Worm (Caenorhabditis elegans) whole organism, L4/young adult: ENCODE measurements around the gene C37E2.2.

ENCODE experiments used
- W03F9.2 ChIP-seq: fragments of 150-350 bp; optimal IDR thresholded peaks from 2 replicates; lab custom pipeline; 2014; ENCODE audit warnings: missing biosample characterization, missing genetic modification characterization
- dao-5 ChIP-seq: sonication (generic microtip); optimal IDR thresholded peaks from 2 replicates; lab custom pipeline; 2016; ENCODE audit warnings: missing genotype, missing genetic modification characterization, moderate library complexity, missing compliant biosample characterization
- him-1 ChIP-seq: sonication (generic microtip); optimal IDR thresholded peaks from 2 replicates; lab custom pipeline; 2016; ENCODE audit warnings: missing genotype, missing genetic modification reagents, missing genetic modification characterization, missing compliant biosample characterization

DNA sequence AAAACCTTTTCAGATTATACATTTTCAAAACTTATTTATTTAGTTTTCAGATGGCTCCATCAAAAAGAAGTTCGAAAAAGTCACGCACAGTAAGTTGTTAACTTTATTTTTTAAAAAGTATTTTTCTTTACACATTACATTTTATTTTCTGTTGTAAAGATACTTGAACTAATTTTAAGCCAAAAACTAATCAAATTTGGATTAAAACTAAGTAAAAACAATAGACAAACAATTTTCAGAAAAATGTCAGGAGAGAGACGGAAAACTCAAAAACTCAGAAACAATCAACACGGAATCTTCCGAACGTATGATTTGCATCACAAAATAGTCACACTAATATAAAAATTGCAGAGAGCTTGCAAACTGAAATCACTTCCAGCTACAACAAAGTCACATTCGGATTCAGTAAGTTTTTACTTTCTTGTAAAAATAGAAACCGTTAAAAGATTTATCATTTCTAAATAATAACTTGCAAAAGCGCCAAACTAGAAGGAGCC is 33.9 kb upstream of the C37E2.2 start, which contains the start of gene ceh-89:
- TF ChIP-seq W03F9.2 (no peak), him-1 (tag; lab: Kevin White, UChicago) (no peak), dao-5 (tag; lab: Kevin White, UChicago) (no peak)
